Worm (Caenorhabditis elegans) whole organism, mixed stage, embryonic: Measurements from ENCODE around the gene col-185.
A peak's percentile ranks its signal among the peaks of the same experiment; 100 is the strongest.

Experiments
- M03D4.4 ChIP-seq: sonication (generic microtip); optimal IDR thresholded peaks from 2 replicates; lab custom pipeline; 2017; ENCODE audit warnings: mild to moderate bottlenecking, missing genetic modification characterization, missing compliant biosample characterization
- bed-3 ChIP-seq: fragments of 200-800 bp; sonication (Bioruptor generic); optimal IDR thresholded peaks from 3 replicates; lab custom pipeline; 2018; ENCODE audit warnings: mild to moderate bottlenecking, missing genetic modification characterization, moderate library complexity, missing compliant biosample characterization
- blmp-1 ChIP-seq: fragments of 150-350 bp; optimal IDR thresholded peaks from 2 replicates; lab custom pipeline; 2014; ENCODE audit warnings: missing biosample characterization, missing genetic modification characterization
- ceh-39 ChIP-seq: fragments of 150-350 bp; optimal IDR thresholded peaks from 2 replicates; lab custom pipeline; 2014; ENCODE audit warnings: missing biosample characterization, missing genetic modification characterization
- ceh-43 ChIP-seq: fragments of 200-800 bp; sonication (Bioruptor generic); optimal IDR thresholded peaks from 2 replicates; lab custom pipeline; 2018; ENCODE audit warnings: mild to moderate bottlenecking, missing genetic modification characterization, moderate library complexity, missing compliant biosample characterization
- ceh-83 ChIP-seq: fragments of 200-800 bp; sonication (Bioruptor generic); optimal IDR thresholded peaks from 2 replicates; lab custom pipeline; 2018; ENCODE audit warnings: mild to moderate bottlenecking, missing genetic modification characterization, missing compliant biosample characterization
- ces-1 ChIP-seq: fragments of 150-350 bp; optimal IDR thresholded peaks from 2 replicates; lab custom pipeline; 2014; ENCODE audit warnings: missing biosample characterization, missing genetic modification reagents, missing genetic modification characterization
- cnd-1 ChIP-seq: fragments of 200-800 bp; sonication (Bioruptor generic); optimal IDR thresholded peaks from 2 replicates; lab custom pipeline; 2018; ENCODE audit warnings: mild to moderate bottlenecking, missing genetic modification characterization, missing compliant biosample characterization
- drap-1 ChIP-seq: fragments of 200-800 bp; sonication (Bioruptor generic); optimal IDR thresholded peaks from 3 replicates; lab custom pipeline; 2018; ENCODE audit warnings: mild to moderate bottlenecking, missing genetic modification characterization, missing compliant biosample characterization
- elt-1 ChIP-seq: sonication (generic microtip); optimal IDR thresholded peaks from 2 replicates; lab custom pipeline; 2017; ENCODE audit warnings: missing genetic modification characterization, mild to moderate bottlenecking, missing compliant biosample characterization, antibody characterized with exemption, moderate library complexity, borderline replicate concordance; ENCODE audit not compliant: insufficient read depth
- elt-3 ChIP-seq: fragments of 150-350 bp; optimal IDR thresholded peaks from 2 replicates; lab custom pipeline; 2014; ENCODE audit warnings: missing biosample characterization, missing genetic modification characterization
- flh-1 ChIP-seq: fragments of 200-800 bp; sonication (Bioruptor generic); optimal IDR thresholded peaks from 2 replicates; lab custom pipeline; 2018; ENCODE audit warnings: mild to moderate bottlenecking, missing genetic modification characterization, moderate library complexity, missing compliant biosample characterization
- ham-2 ChIP-seq: fragments of 200-800 bp; sonication (Bioruptor generic); optimal IDR thresholded peaks from 2 replicates; lab custom pipeline; 2018; ENCODE audit warnings: mild to moderate bottlenecking, missing genetic modification characterization, missing compliant biosample characterization
- hlh-1 ChIP-seq: fragments of 150-350 bp; optimal IDR thresholded peaks from 2 replicates; lab custom pipeline; 2014; ENCODE audit warnings: missing biosample characterization, missing genetic modification reagents, missing genetic modification characterization
- lin-13 ChIP-seq: fragments of 150-350 bp; optimal IDR thresholded peaks from 2 replicates; lab custom pipeline; 2014; ENCODE audit warnings: missing biosample characterization, missing genetic modification characterization
- lin-32 ChIP-seq: fragments of 200-800 bp; sonication (Bioruptor generic); optimal IDR thresholded peaks from 2 replicates; lab custom pipeline; 2018; ENCODE audit warnings: mild to moderate bottlenecking, missing genetic modification characterization, missing compliant biosample characterization
- lsy-2 ChIP-seq: fragments of 150-350 bp; optimal IDR thresholded peaks from 2 replicates; lab custom pipeline; 2014; ENCODE audit warnings: missing biosample characterization, missing genetic modification characterization
- mab-5 ChIP-seq: fragments of 150-350 bp; optimal IDR thresholded peaks from 2 replicates; lab custom pipeline; 2014; ENCODE audit warnings: missing biosample characterization, missing genetic modification characterization
- mep-1 ChIP-seq: fragments of 150-350 bp; optimal IDR thresholded peaks from 2 replicates; lab custom pipeline; 2017; ENCODE audit warnings: missing biosample characterization, missing genetic modification reagents, missing genetic modification characterization, inconsistent platforms
- mls-2 ChIP-seq: sonication (generic microtip); optimal IDR thresholded peaks from 2 replicates; lab custom pipeline; 2016; ENCODE audit warnings: mild to moderate bottlenecking, missing genetic modification characterization, moderate library complexity, missing compliant biosample characterization
- nhr-12 ChIP-seq: fragments of 150-350 bp; optimal IDR thresholded peaks from 2 replicates; lab custom pipeline; 2014; ENCODE audit warnings: missing biosample characterization, missing genetic modification characterization
- nhr-2 ChIP-seq: fragments of 150-350 bp; optimal IDR thresholded peaks from 2 replicates; lab custom pipeline; 2014; ENCODE audit warnings: missing biosample characterization, missing genetic modification characterization
- nhr-237 ChIP-seq: fragments of 150-350 bp; optimal IDR thresholded peaks from 2 replicates; lab custom pipeline; 2014; ENCODE audit warnings: missing biosample characterization, missing genetic modification characterization
- nhr-28 ChIP-seq: fragments of 150-350 bp; optimal IDR thresholded peaks from 2 replicates; lab custom pipeline; 2014; ENCODE audit warnings: missing biosample characterization, missing genetic modification characterization
- nhr-76 ChIP-seq: sonication (generic microtip); optimal IDR thresholded peaks from 2 replicates; lab custom pipeline; 2017; ENCODE audit warnings: missing biosample characterization, missing genetic modification characterization
- pha-4 ChIP-seq: fragments of 150-350 bp; optimal IDR thresholded peaks from 2 replicates; lab custom pipeline; 2018; ENCODE audit warnings: missing biosample characterization, missing genetic modification reagents, missing genetic modification characterization
- sem-2 ChIP-seq: fragments of 200-800 bp; sonication (Bioruptor generic); optimal IDR thresholded peaks from 2 replicates; lab custom pipeline; 2018; ENCODE audit warnings: mild to moderate bottlenecking, missing genetic modification characterization, missing compliant biosample characterization
- snpc-4 ChIP-seq: fragments of 150-350 bp; optimal IDR thresholded peaks from 2 replicates; lab custom pipeline; 2014; ENCODE audit warnings: missing biosample characterization, missing genetic modification characterization
- sptf-1 ChIP-seq: sonication (generic microtip); optimal IDR thresholded peaks from 2 replicates; lab custom pipeline; 2017; ENCODE audit warnings: mild to moderate bottlenecking, missing genetic modification characterization, moderate library complexity, missing compliant biosample characterization
- tbx-8 ChIP-seq: fragments of 200-800 bp; sonication (Bioruptor generic); optimal IDR thresholded peaks from 2 replicates; lab custom pipeline; 2018; ENCODE audit warnings: mild to moderate bottlenecking, missing genetic modification characterization, moderate library complexity, missing compliant biosample characterization
- unc-120 ChIP-seq: sonication (generic microtip); optimal IDR thresholded peaks from 2 replicates; lab custom pipeline; 2017; ENCODE audit warnings: missing genetic modification characterization, missing compliant biosample characterization; ENCODE audit not compliant: poor library complexity, severe bottlenecking
- unc-39 ChIP-seq: fragments of 150-350 bp; optimal IDR thresholded peaks from 2 replicates; lab custom pipeline; 2014; ENCODE audit warnings: missing biosample characterization, missing genetic modification characterization
- unc-62 ChIP-seq: fragments of 150-350 bp; optimal IDR thresholded peaks from 2 replicates; lab custom pipeline; 2014; ENCODE audit warnings: missing biosample characterization, missing genetic modification reagents, missing genetic modification characterization
- zip-8 ChIP-seq: fragments of 150-350 bp; optimal IDR thresholded peaks from 2 replicates; lab custom pipeline; 2014; ENCODE audit warnings: missing biosample characterization, missing genetic modification characterization
- ztf-11 ChIP-seq: fragments of 150-350 bp; optimal IDR thresholded peaks from 2 replicates; lab custom pipeline; 2014; ENCODE audit warnings: missing biosample characterization, missing genetic modification characterization

Gene col-185

DNA sequence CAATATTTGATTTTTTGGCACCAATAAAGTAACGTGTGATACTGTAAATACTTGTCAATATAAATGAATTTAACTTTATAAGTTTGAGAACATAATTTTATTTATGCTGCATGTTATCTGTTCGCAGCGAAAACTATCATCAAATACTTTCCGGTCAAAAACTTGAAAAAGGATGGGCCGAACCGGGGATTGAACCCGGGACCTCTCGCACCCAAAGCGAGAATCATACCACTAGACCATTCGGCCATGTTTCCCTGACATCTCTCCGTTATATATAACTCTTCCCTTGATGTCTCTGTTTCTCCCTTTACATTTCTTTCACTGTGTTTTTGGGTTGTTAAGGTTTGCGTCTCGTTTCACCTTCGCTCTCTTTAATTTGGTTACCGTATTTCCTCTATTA lies 899 bp upstream of the col-185 start:
- peak; percentile 90 for TF ChIP-seq cnd-1 (tag; lab: Kevin White, UChicago)
- peak; percentile 39 for TF ChIP-seq flh-1
- no peak for TF ChIP-seq ceh-39 (tag; lab: Kevin White, UChicago)
- peak; percentile 35 for TF ChIP-seq mep-1 (tag; lab: Kevin White, UChicago)
- no peak for TF ChIP-seq elt-3 (tag; lab: Kevin White, UChicago)
- peak; percentile 79 for TF ChIP-seq bed-3 (GFP tag; lab: Kevin White, UChicago)
- peak; percentile 87 for TF ChIP-seq sptf-1 (tag; lab: Kevin White, UChicago)
- TF ChIP-seq ztf-11 (tag; lab: Kevin White, UChicago): no peak
- TF ChIP-seq lin-13 (tag; lab: Kevin White, UChicago): peak; percentile 17
- no peak for TF ChIP-seq unc-39
- peak; percentile 14 for TF ChIP-seq ces-1 (GFP tag; lab: Kevin White, UChicago)
- no peak for TF ChIP-seq nhr-237 (tag; lab: Kevin White, UChicago)
- TF ChIP-seq tbx-8: peak; percentile 53
- no peak for TF ChIP-seq elt-1 (tag; lab: Kevin White, UChicago)
- no peak for TF ChIP-seq blmp-1 (tag; lab: Kevin White, UChicago)
- no peak for TF ChIP-seq snpc-4 (tag; lab: Kevin White, UChicago)
- peak; percentile 29 for TF ChIP-seq unc-62 (GFP tag; lab: Kevin White, UChicago)
- peak; percentile 72 for TF ChIP-seq sem-2 (GFP tag; lab: Kevin White, UChicago)
- TF ChIP-seq mls-2 (tag; lab: Kevin White, UChicago): peak; percentile 87
- TF ChIP-seq lin-32 (GFP tag; lab: Kevin White, UChicago): peak; percentile 67
- TF ChIP-seq M03D4.4: peak; percentile 79
- peak; percentile 44 for TF ChIP-seq ham-2 (GFP tag; lab: Kevin White, UChicago)
- no peak for TF ChIP-seq nhr-12 (tag; lab: Kevin White, UChicago)
- no peak for TF ChIP-seq nhr-76
- TF ChIP-seq drap-1 (GFP tag; lab: Kevin White, UChicago): peak; percentile 84
- no peak for TF ChIP-seq pha-4
- TF ChIP-seq hlh-1: no peak
- no peak for TF ChIP-seq nhr-2 (tag; lab: Kevin White, UChicago)
- TF ChIP-seq ceh-83 (GFP tag; lab: Kevin White, UChicago): peak; percentile 80
- peak; percentile 82 for TF ChIP-seq ceh-43 (GFP tag; lab: Kevin White, UChicago)
- TF ChIP-seq mab-5 (tag; lab: Kevin White, UChicago): no peak
- peak; percentile 86 for TF ChIP-seq unc-120
- no peak for TF ChIP-seq zip-8 (tag; lab: Kevin White, UChicago)
- peak; percentile 8 for TF ChIP-seq lsy-2 (tag; lab: Kevin White, UChicago)
- peak; percentile 47 for TF ChIP-seq nhr-28 (tag; lab: Kevin White, UChicago)

DNA sequence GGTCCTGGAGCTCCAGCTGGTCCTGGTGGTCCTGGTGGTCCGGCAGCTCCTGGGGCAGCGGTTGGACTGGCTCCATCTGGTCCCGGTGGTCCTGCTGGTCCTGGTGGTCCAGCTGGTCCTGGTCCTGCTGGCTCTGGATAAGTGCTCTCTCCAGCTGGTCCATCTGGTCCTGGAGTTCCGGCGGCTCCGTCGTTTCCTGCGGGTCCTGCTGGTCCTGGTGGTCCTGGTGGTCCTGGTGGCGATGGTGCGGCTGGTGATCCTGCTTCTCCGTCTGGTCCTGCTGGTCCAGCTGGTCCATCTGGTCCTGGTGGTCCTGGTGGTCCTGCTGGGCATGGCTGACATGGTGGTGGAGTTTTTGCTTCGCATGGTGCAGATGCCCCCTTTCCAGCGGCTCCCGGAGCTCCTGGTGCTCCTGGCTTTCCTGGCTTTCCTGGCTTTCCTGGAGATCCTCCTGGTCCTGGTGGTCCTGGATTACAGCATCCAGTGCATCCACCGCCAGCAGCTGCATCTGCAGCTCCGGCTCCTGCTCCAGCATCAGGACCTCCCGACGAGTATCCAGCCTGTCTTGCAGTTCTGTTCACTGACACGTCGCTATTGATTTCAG lies 561 bp downstream of the col-185 start:
- no peak for TF ChIP-seq blmp-1 (tag; lab: Kevin White, UChicago)
- TF ChIP-seq sptf-1 (tag; lab: Kevin White, UChicago): no peak
- TF ChIP-seq hlh-1: no peak
- no peak for TF ChIP-seq ham-2 (GFP tag; lab: Kevin White, UChicago)
- no peak for TF ChIP-seq nhr-76
- no peak for TF ChIP-seq mls-2 (tag; lab: Kevin White, UChicago)
- TF ChIP-seq lin-32 (GFP tag; lab: Kevin White, UChicago): no peak
- TF ChIP-seq M03D4.4: no peak
- no peak for TF ChIP-seq sem-2 (GFP tag; lab: Kevin White, UChicago)
- TF ChIP-seq ceh-83 (GFP tag; lab: Kevin White, UChicago): no peak
- TF ChIP-seq mab-5 (tag; lab: Kevin White, UChicago): no peak
- no peak for TF ChIP-seq drap-1 (GFP tag; lab: Kevin White, UChicago)

DNA sequence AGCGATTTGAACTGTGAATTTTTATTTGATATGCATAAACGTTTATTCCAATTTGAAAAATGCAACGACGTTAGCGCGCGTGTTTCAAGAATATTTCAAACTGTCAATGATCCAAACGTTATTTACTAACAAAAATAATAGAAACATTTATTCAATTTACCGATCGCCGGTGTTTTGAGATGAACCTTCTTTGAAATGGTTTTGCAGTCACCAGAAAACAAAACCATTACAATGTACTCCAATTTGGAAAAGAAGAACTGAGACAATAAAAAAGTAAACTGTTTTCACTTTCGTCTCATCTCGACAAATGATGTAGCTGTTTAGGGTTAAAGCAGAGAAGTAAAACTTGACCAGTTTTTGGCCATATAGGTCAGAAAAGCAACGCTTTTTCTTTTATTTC lies 3.7 kb downstream of the col-185 start, which contains the start of gene H06A10.1:
Gene H06A10.1, plus strand, starts transcription at position 301 of the 400 bp plus-strand sequence.
- TF ChIP-seq hlh-1 (no peak), pha-4 (no peak), lsy-2 (tag; lab: Kevin White, UChicago) (no peak), ztf-11 (tag; lab: Kevin White, UChicago) (no peak), zip-8 (tag; lab: Kevin White, UChicago) (no peak), unc-120 (no peak), nhr-28 (tag; lab: Kevin White, UChicago) (no peak), ceh-83 (GFP tag; lab: Kevin White, UChicago) (no peak), ceh-43 (GFP tag; lab: Kevin White, UChicago) (no peak), mls-2 (tag; lab: Kevin White, UChicago) (no peak), lin-32 (GFP tag; lab: Kevin White, UChicago) (no peak), bed-3 (GFP tag; lab: Kevin White, UChicago) (no peak), sem-2 (GFP tag; lab: Kevin White, UChicago) (no peak), blmp-1 (tag; lab: Kevin White, UChicago) (no peak), ceh-39 (tag; lab: Kevin White, UChicago) (no peak), tbx-8 (no peak), elt-3 (tag; lab: Kevin White, UChicago) (no peak), nhr-2 (tag; lab: Kevin White, UChicago) (no peak), cnd-1 (tag; lab: Kevin White, UChicago) (no peak), unc-62 (GFP tag; lab: Kevin White, UChicago) (no peak)
- TF ChIP-seq, all 35 proteins: peak for 0
